Fruit fly (Drosophila melanogaster): ENCODE measurements around the gene Adk2.
A peak's percentile ranks its signal among the peaks of the same experiment; 100 is the strongest.

The Adk2 gene

dm6 chr3L:13022854-13023560 is 519 bp upstream of the Adk2 start, which contains the start of gene RpS12 (continued):
- TF ChIP-seq CG3726 (GFP tag; IDR thresholded peaks at IDR 0.05) (0 out of 3 replicates have a peak, but pooled peaks have one; percentile 54), CG4730 (GFP tag; IDR thresholded peaks at IDR 0.05) (peak; percentile 48), tna (GFP tag; IDR thresholded peaks at IDR 0.05; ENCODE audit: partially characterized antibody) (peak; percentile 63), CG5180 (GFP tag; optimal IDR thresholded peaks at IDR 0.05) (peak; percentile 37), CG7928 (GFP tag; optimal IDR thresholded peaks at IDR 0.05) (peak; percentile 51), CG13894 (tag; optimal IDR thresholded peaks at IDR 0.05) (peak; percentile 73), ham (GFP tag; IDR thresholded peaks at IDR 0.05) (peak; percentile 17; the same call in 1 of the 2 replicates), sr (GFP tag; IDR thresholded peaks at IDR 0.05) (peak; percentile 79), CG2678 (tag; optimal IDR thresholded peaks at IDR 0.05) (peak; percentile 60), Hr51 (GFP tag; optimal IDR thresholded peaks at IDR 0.05) (peak; percentile 56 to 74), Dll (GFP tag; IDR thresholded peaks at IDR 0.05; ENCODE audit: partially characterized antibody) (peak; percentile 76), Neu2 (GFP tag; optimal IDR thresholded peaks at IDR 0.05; ENCODE audit: borderline replicate concordance) (peak; percentile 21), CG10267 (tag; optimal IDR thresholded peaks at IDR 0.05) (peak; percentile 72), chif (GFP tag; optimal IDR thresholded peaks at IDR 0.05) (peak; percentile 50 to 75), CG12391 (tag; optimal IDR thresholded peaks at IDR 0.05) (peak; percentile 73), CG3847 (GFP tag; IDR thresholded peaks at IDR 0.05) (peak; percentile 76), Ada2b (GFP tag; IDR thresholded peaks at IDR 0.05) (peak; percentile 62), CG15601 (tag; optimal IDR thresholded peaks at IDR 0.05) (peak; percentile 56), CG9437 (GFP tag; optimal IDR thresholded peaks at IDR 0.05) (peak; percentile 47), zen (tag; optimal IDR thresholded peaks at IDR 0.05) (peak; percentile 52), lola (GFP tag; optimal IDR thresholded peaks at IDR 0.05) (peak in 2 of 3 experiments; percentile 15 to 51), CG17361 (GFP tag; IDR thresholded peaks at IDR 0.05) (peak; percentile 70), TFAM (GFP tag; optimal IDR thresholded peaks at IDR 0.05) (peak; percentile 27), CG32532 (GFP tag; IDR thresholded peaks at IDR 0.05) (peak; percentile 82), Fer1 (GFP tag; optimal IDR thresholded peaks at IDR 0.05) (peak; percentile 84), CG13624 (GFP tag; optimal IDR thresholded peaks at IDR 0.05) (peak; percentile 84)

DNA sequence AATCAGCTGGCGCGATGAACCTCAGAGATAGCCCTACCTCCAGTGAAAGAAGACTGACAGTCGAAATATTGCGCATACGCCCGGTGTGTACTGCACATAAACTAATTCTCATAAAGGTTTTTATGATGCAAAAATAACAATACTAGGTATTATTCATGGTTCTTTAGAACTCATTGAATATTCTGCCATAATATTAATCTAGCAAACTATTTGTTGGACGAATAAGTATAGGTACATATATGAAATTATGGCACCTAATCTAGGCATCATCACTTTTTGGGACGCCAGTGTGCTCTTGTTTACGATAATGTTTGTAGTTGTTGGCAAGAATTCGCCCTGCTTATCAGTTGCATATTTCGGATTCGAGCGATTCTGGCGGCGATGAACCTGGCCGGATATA is 761 bp downstream of the Adk2 start:
- TF ChIP-seq Doc3 (GFP tag; IDR thresholded peaks at IDR 0.05; ENCODE audit: partially characterized antibody) (no peak), CG13775 (GFP tag; optimal IDR thresholded peaks at IDR 0.05) (no peak), crol (GFP tag; IDR thresholded peaks at IDR 0.05) (no peak), sob (GFP tag; IDR thresholded peaks at IDR 0.05) (no peak), Taf1 (GFP tag; IDR thresholded peaks at IDR 0.05) (no peak), so (GFP tag; IDR thresholded peaks at IDR 0.05) (no peak), exex (tag; optimal IDR thresholded peaks at IDR 0.05) (no peak), cwo (GFP tag; optimal IDR thresholded peaks at IDR 0.05) (no peak), tx (GFP tag; optimal IDR thresholded peaks at IDR 0.05) (no peak), gsb (GFP tag; IDR thresholded peaks at IDR 0.05) (no peak), CrebB (tag; optimal IDR thresholded peaks at IDR 0.05) (no peak), Aef1 (GFP tag; IDR thresholded peaks at IDR 0.05) (peak; percentile 28; the same call in 1 of the 3 replicates), ATbp (GFP tag; optimal IDR thresholded peaks at IDR 0.05) (no peak), sens-2 (GFP tag; IDR thresholded peaks at IDR 0.05) (no peak), Adf1 (GFP tag; IDR thresholded peaks at IDR 0.05) (no peak), CG17802 (tag; optimal IDR thresholded peaks at IDR 0.05) (no peak), ranshi (GFP tag; IDR thresholded peaks at IDR 0.05) (0 out of 2 replicates have a peak, but pooled peaks have one; percentile 7), B-H1 (GFP tag; IDR thresholded peaks at IDR 0.05) (no peak), cas (GFP tag; IDR thresholded peaks at IDR 0.05) (no peak), Dll (GFP tag; IDR thresholded peaks at IDR 0.05; ENCODE audit: partially characterized antibody) (no peak), CG10654 (GFP tag; optimal IDR thresholded peaks at IDR 0.05) (no peak), CG11560 (tag; IDR thresholded peaks at IDR 0.05) (no peak), CG10366 (GFP tag; IDR thresholded peaks at IDR 0.05) (no peak), CG5180 (GFP tag; optimal IDR thresholded peaks at IDR 0.05) (peak; percentile 14), Med (GFP tag) (peak; percentile 81)
